Fruit fly (Drosophila melanogaster): ENCODE data around the gene CG4119.

CG4119 gene

dm6 chrX:5638588-5638987 lies 27.3 kb upstream of the CG4119 start (continued):
- TF ChIP-seq stc (GFP tag; IDR thresholded peaks at IDR 0.05) (no peak; the same call in 1 of the 2 replicates), CG7745 (tag; optimal IDR thresholded peaks at IDR 0.05) (no peak), toy (GFP tag; IDR thresholded peaks at IDR 0.05) (no peak), CG4617 (GFP tag; optimal IDR thresholded peaks at IDR 0.05; ENCODE audit: borderline replicate concordance) (no peak), CG17361 (GFP tag; IDR thresholded peaks at IDR 0.05) (peak; percentile 40; the same call in 1 of the 3 replicates), Taf1 (GFP tag; IDR thresholded peaks at IDR 0.05) (peak; percentile 37; the same call in 1 of the 2 replicates), Antp (GFP tag; optimal IDR thresholded peaks at IDR 0.05) (peak; percentile 70), Sox102F (GFP tag; optimal IDR thresholded peaks at IDR 0.05) (peak; percentile 59), gem (tag; optimal IDR thresholded peaks at IDR 0.05) (peak; percentile 73), hth (optimal IDR thresholded peaks at IDR 0.05) (no peak), Sry-β (GFP tag; optimal IDR thresholded peaks at IDR 0.05) (no peak), zfh1 (GFP tag; IDR thresholded peaks at IDR 0.05) (peak; percentile 65), D (optimal IDR thresholded peaks at IDR 0.05) (no peak), D (GFP tag; optimal IDR thresholded peaks at IDR 0.05) (no peak), HmgZ (tag; optimal IDR thresholded peaks at IDR 0.05) (peak; percentile 36), Lim3 (GFP tag; IDR thresholded peaks at IDR 0.05) (no peak), odd (GFP tag; optimal IDR thresholded peaks at IDR 0.05) (no peak), CG15601 (tag; optimal IDR thresholded peaks at IDR 0.05) (no peak), CG4730 (GFP tag; IDR thresholded peaks at IDR 0.05) (peak; percentile 40; the same call in 1 of the 2 replicates), Myb (GFP tag; optimal IDR thresholded peaks at IDR 0.05) (peak; percentile 27), CG10565 (GFP tag; optimal IDR thresholded peaks at IDR 0.05) (no peak), crp (GFP tag; optimal IDR thresholded peaks at IDR 0.05) (no peak), lab (GFP tag; optimal IDR thresholded peaks at IDR 0.05) (peak; percentile 85), sqz (GFP tag; optimal IDR thresholded peaks at IDR 0.05) (no peak), Hsf (GFP tag; optimal IDR thresholded peaks at IDR 0.05) (peak; percentile 40), Nf-YA (GFP tag; IDR thresholded peaks at IDR 0.05) (no peak), CG14710 (tag; optimal IDR thresholded peaks at IDR 0.05) (no peak), Optix (GFP tag; IDR thresholded peaks at IDR 0.05) (peak; percentile 76), ato (GFP tag; IDR thresholded peaks at IDR 0.05; ENCODE audit: partially characterized antibody) (no peak), E2f1 (GFP tag; IDR thresholded peaks at IDR 0.05) (peak; percentile 64), CG1647 (GFP tag; optimal IDR thresholded peaks at IDR 0.05) (peak; percentile 39), CG4404 (GFP tag; IDR thresholded peaks at IDR 0.05) (peak; percentile 35; the same call in 1 of the 2 replicates), jumu (GFP tag; optimal IDR thresholded peaks at IDR 0.05) (peak; percentile 43), GATAe (GFP tag; conservative IDR thresholded peaks at IDR 0.05) (no peak), gt (GFP tag; IDR thresholded peaks at IDR 0.05) (no peak), lmd (GFP tag; IDR thresholded peaks at IDR 0.05) (peak; percentile 67), Ravus (GFP tag; IDR thresholded peaks at IDR 0.05) (no peak), sens (GFP tag) (peak; percentile 47), dpn (GFP tag; optimal IDR thresholded peaks at IDR 0.05) (peak; percentile 25 to 27), Dfd (GFP tag; optimal IDR thresholded peaks at IDR 0.05) (no peak), Eip74EF (GFP tag; optimal IDR thresholded peaks at IDR 0.05) (no peak), Hr78 (GFP tag; optimal IDR thresholded peaks at IDR 0.05) (no peak), luna (GFP tag; optimal IDR thresholded peaks at IDR 0.05) (no peak), bigmax (GFP tag; optimal IDR thresholded peaks at IDR 0.05) (no peak), tna (GFP tag; IDR thresholded peaks at IDR 0.05; ENCODE audit: partially characterized antibody) (no peak), CG10654 (GFP tag; optimal IDR thresholded peaks at IDR 0.05) (no peak), CG18764 (GFP tag; optimal IDR thresholded peaks at IDR 0.05) (no peak), unpg (GFP tag; optimal IDR thresholded peaks at IDR 0.05) (peak; percentile 68), CG17568 (GFP tag; optimal IDR thresholded peaks at IDR 0.05) (no peak), CG1233 (GFP tag; optimal IDR thresholded peaks at IDR 0.05) (no peak), CG11696 (GFP tag; IDR thresholded peaks at IDR 0.05) (0 out of 2 replicates have a peak, but pooled peaks have one; percentile 16)

Measured in whole organism, embryonic.